Fruit fly (Drosophila melanogaster) whole organism, embryonic: ENCODE results near the gene mRpL10.

Experiments used
- Ada2b ChIP-seq: fragments of 200-800 bp; sonication (Bioruptor generic); IDR thresholded peaks from 2 replicates; pipeline ENCODE4 v1.3.6; 2022; ENCODE audit warnings: missing biosample characterization, missing genetic modification characterization
- BEAF-32 ChIP-seq: fragments of 200-800 bp; sonication (Bioruptor generic); optimal IDR thresholded peaks from 3 replicates; lab custom pipeline; 2017; ENCODE audit warnings: missing biosample characterization, missing genetic modification characterization, mild to moderate bottlenecking, moderate library complexity, missing genetic modification reagents
- CG10321 ChIP-seq: fragments of 200-800 bp; sonication (Bioruptor generic); IDR thresholded peaks from 2 replicates; pipeline ENCODE4 v1.3.6; 2022; ENCODE audit warnings: missing biosample characterization, missing genetic modification characterization
- CG11085 ChIP-seq: fragments of 200-800 bp; sonication (Bioruptor generic); IDR thresholded peaks from 2 replicates; pipeline ENCODE4 v1.3.6; 2022; ENCODE audit warnings: missing biosample characterization, missing genetic modification characterization
- CG13296 ChIP-seq: fragments of 200-800 bp; sonication (Bioruptor generic); optimal IDR thresholded peaks from 3 replicates; lab custom pipeline; 2018; ENCODE audit warnings: missing biosample characterization, mild to moderate bottlenecking, missing genetic modification characterization
- CG14667 ChIP-seq: fragments of 200-800 bp; sonication (Bioruptor generic); IDR thresholded peaks from 2 replicates; pipeline ENCODE4 v1.3.6; 2022; ENCODE audit warnings: missing biosample characterization, missing genetic modification characterization
- CG14965 ChIP-seq: fragments of 200-800 bp; sonication (Bioruptor generic); optimal IDR thresholded peaks from 2 replicates; lab custom pipeline; 2016; ENCODE audit warnings: missing biosample characterization, missing genetic modification characterization, borderline replicate concordance
- CG15696 ChIP-seq: fragments of 200-800 bp; sonication (Bioruptor generic); optimal IDR thresholded peaks from 2 replicates; lab custom pipeline; 2019; ENCODE audit warnings: missing biosample characterization, mild to moderate bottlenecking, missing genetic modification characterization, moderate library complexity
- CG17361 ChIP-seq: fragments of 200-800 bp; sonication (Bioruptor generic); IDR thresholded peaks from 3 replicates; pipeline ENCODE4 v1.3.6; 2022; ENCODE audit warnings: missing biosample characterization, missing genetic modification characterization
- CG17802 ChIP-seq: fragments of 200-800 bp; sonication (Bioruptor generic); optimal IDR thresholded peaks from 2 replicates; lab custom pipeline; 2018; ENCODE audit warnings: missing biosample characterization, mild to moderate bottlenecking, missing genetic modification characterization, moderate library complexity
- CG2129 ChIP-seq: fragments of 200-800 bp; sonication (Bioruptor generic); IDR thresholded peaks from 2 replicates; pipeline ENCODE4 v1.3.6; 2022; ENCODE audit warnings: missing biosample characterization, missing genetic modification characterization; ENCODE audit not compliant: partially characterized antibody
- CG30403 ChIP-seq: fragments of 200-800 bp; sonication (Bioruptor generic); optimal IDR thresholded peaks from 3 replicates; lab custom pipeline; 2016; ENCODE audit warnings: missing biosample characterization, missing genetic modification characterization
- CG3163 ChIP-seq: fragments of 200-800 bp; sonication (Bioruptor generic); optimal IDR thresholded peaks from 3 replicates; lab custom pipeline; 2016; ENCODE audit warnings: missing biosample characterization, missing genetic modification characterization
- CG3838 ChIP-seq: fragments of 200-800 bp; sonication (Bioruptor generic); optimal IDR thresholded peaks from 3 replicates; lab custom pipeline; 2016; ENCODE audit warnings: missing biosample characterization, missing genetic modification characterization
- CG4282 ChIP-seq: fragments of 200-800 bp; sonication (Bioruptor generic); optimal IDR thresholded peaks from 2 replicates; lab custom pipeline; 2016; ENCODE audit warnings: missing biosample characterization, missing genetic modification characterization
- CG4617 ChIP-seq: fragments of 200-800 bp; sonication (Bioruptor generic); optimal IDR thresholded peaks from 3 replicates; lab custom pipeline; 2016; ENCODE audit warnings: missing biosample characterization, missing genetic modification characterization, borderline replicate concordance
- CG4730 ChIP-seq: fragments of 200-800 bp; sonication (Bioruptor generic); IDR thresholded peaks from 2 replicates; pipeline ENCODE4 v1.3.6; 2022; ENCODE audit warnings: missing biosample characterization, missing genetic modification characterization
- CG4820 ChIP-seq: fragments of 200-800 bp; sonication (Bioruptor generic); optimal IDR thresholded peaks from 3 replicates; lab custom pipeline; 2016; ENCODE audit warnings: missing biosample characterization, missing genetic modification characterization
- CG7987 ChIP-seq: fragments of 200-800 bp; sonication (Bioruptor generic); optimal IDR thresholded peaks from 2 replicates; lab custom pipeline; 2018; ENCODE audit warnings: missing biosample characterization, mild to moderate bottlenecking, missing genetic modification characterization, moderate library complexity
- CG8944 ChIP-seq: fragments of 200-800 bp; sonication (Bioruptor generic); optimal IDR thresholded peaks from 3 replicates; lab custom pipeline; 2016; ENCODE audit warnings: missing biosample characterization, missing genetic modification characterization
- CHES-1-like ChIP-seq: fragments of 200-800 bp; sonication (Bioruptor generic); optimal IDR thresholded peaks from 2 replicates; lab custom pipeline; 2016; ENCODE audit warnings: missing biosample characterization, missing genetic modification characterization
- Dbx ChIP-seq: fragments of 200-800 bp; sonication (Bioruptor generic); IDR thresholded peaks from 3 replicates; pipeline ENCODE4 v1.3.6; 2022; ENCODE audit warnings: missing biosample characterization, missing genetic modification characterization
- Dip2 ChIP-seq: fragments of 200-800 bp; sonication (Bioruptor generic); IDR thresholded peaks from 2 replicates; pipeline ENCODE4 v1.3.6; 2022; ENCODE audit warnings: missing biosample characterization, missing genetic modification characterization
- Ets65A ChIP-seq: fragments of 200-800 bp; sonication (Bioruptor generic); peaks from one replicate; lab custom pipeline; 2016; ENCODE audit warnings: missing biosample characterization, missing genetic modification characterization
- Fer2 ChIP-seq: fragments of 200-800 bp; sonication (Bioruptor generic); optimal IDR thresholded peaks from 2 replicates; lab custom pipeline; 2018; ENCODE audit warnings: missing biosample characterization, mild to moderate bottlenecking, missing genetic modification characterization, moderate library complexity
- MESR4 ChIP-seq: fragments of 200-800 bp; sonication (Bioruptor generic); optimal IDR thresholded peaks from 2 replicates; lab custom pipeline; 2018; ENCODE audit warnings: missing biosample characterization, mild to moderate bottlenecking, missing genetic modification characterization, moderate library complexity
- Mes4 ChIP-seq: fragments of 200-800 bp; sonication (Bioruptor generic); optimal IDR thresholded peaks from 2 replicates; lab custom pipeline; 2016; ENCODE audit warnings: missing biosample characterization, missing genetic modification characterization
- Rfx ChIP-seq: fragments of 200-800 bp; sonication (Bioruptor generic); IDR thresholded peaks from 2 replicates; pipeline ENCODE4 v1.3.6; 2022; ENCODE audit warnings: missing biosample characterization, missing genetic modification characterization
- Side ChIP-seq: fragments of 200-800 bp; sonication (Bioruptor generic); optimal IDR thresholded peaks from 2 replicates; lab custom pipeline; 2016; ENCODE audit warnings: missing biosample characterization, missing genetic modification characterization
- Six4 ChIP-seq: fragments of 200-800 bp; sonication (Bioruptor generic); optimal IDR thresholded peaks from 2 replicates; lab custom pipeline; 2016; ENCODE audit warnings: missing biosample characterization, missing genetic modification characterization
- Spps ChIP-seq: fragments of 200-800 bp; sonication (Bioruptor generic); optimal IDR thresholded peaks from 2 replicates; lab custom pipeline; 2018; ENCODE audit warnings: missing biosample characterization, mild to moderate bottlenecking, missing genetic modification characterization
- chinmo ChIP-seq: fragments of 200-800 bp; sonication (Bioruptor generic); IDR thresholded peaks from 4 replicates; pipeline ENCODE4 v1.3.6; 2022; ENCODE audit warnings: missing biosample characterization, missing genetic modification characterization; ENCODE audit not compliant: partially characterized antibody
- crp ChIP-seq, 2 experiments: fragments of 200-800 bp; sonication (Bioruptor generic); optimal IDR thresholded peaks; 2 replicates in 1 of 2; 3 replicates in 1 of 2; lab custom pipeline; 2017; ENCODE audit warnings: missing biosample characterization in 2 of 2, missing genetic modification characterization in 2 of 2, mild to moderate bottlenecking in 1 of 2, moderate library complexity in 1 of 2
- dan ChIP-seq: fragments of 200-800 bp; sonication (Bioruptor generic); IDR thresholded peaks from 2 replicates; pipeline ENCODE4 v1.3.6; 2022; ENCODE audit warnings: missing biosample characterization, missing genetic modification characterization
- dysf ChIP-seq: fragments of 200-800 bp; sonication (Bioruptor generic); IDR thresholded peaks from 3 replicates; pipeline ENCODE4 v1.3.6; 2022; ENCODE audit warnings: missing biosample characterization, missing genetic modification characterization
- ewg ChIP-seq: fragments of 200-800 bp; sonication (Bioruptor generic); optimal IDR thresholded peaks from 3 replicates; lab custom pipeline; 2017; ENCODE audit warnings: mild to moderate bottlenecking, missing biosample characterization, missing genetic modification reagents, missing genetic modification characterization
- fu2 ChIP-seq: fragments of 200-800 bp; sonication (Bioruptor generic); optimal IDR thresholded peaks from 2 replicates; lab custom pipeline; 2016; ENCODE audit warnings: missing biosample characterization, missing genetic modification characterization
- gcm2 ChIP-seq: fragments of 200-800 bp; sonication (Bioruptor generic); optimal IDR thresholded peaks from 2 replicates; lab custom pipeline; 2016; ENCODE audit warnings: missing biosample characterization, missing genetic modification characterization
- gro ChIP-seq: fragments of 200-800 bp; sonication (Bioruptor generic); optimal IDR thresholded peaks from 2 replicates; lab custom pipeline; 2016; ENCODE audit warnings: missing biosample characterization, missing genetic modification characterization
- hb ChIP-seq: fragments of 200-800 bp; sonication (Bioruptor generic); IDR thresholded peaks from 3 replicates; pipeline ENCODE4 v1.3.6; 2022; ENCODE audit warnings: missing biosample characterization, missing genetic modification characterization; ENCODE audit not compliant: partially characterized antibody
- mld ChIP-seq: fragments of 200-800 bp; sonication (Bioruptor generic); IDR thresholded peaks from 3 replicates; pipeline ENCODE4 v1.3.6; 2022; ENCODE audit warnings: missing biosample characterization, missing genetic modification characterization; ENCODE audit not compliant: partially characterized antibody
- odd ChIP-seq: fragments of 200-800 bp; sonication (Bioruptor generic); optimal IDR thresholded peaks from 2 replicates; lab custom pipeline; 2017; ENCODE audit warnings: missing biosample characterization, mild to moderate bottlenecking, missing genetic modification characterization
- pfk ChIP-seq: fragments of 200-800 bp; sonication (Bioruptor generic); optimal IDR thresholded peaks from 2 replicates; lab custom pipeline; 2018; ENCODE audit warnings: missing biosample characterization, mild to moderate bottlenecking, missing genetic modification characterization, moderate library complexity
- repo ChIP-seq: fragments of 200-800 bp; sonication (Bioruptor generic); optimal IDR thresholded peaks from 2 replicates; lab custom pipeline; 2016; ENCODE audit warnings: missing biosample characterization, missing genetic modification characterization
- sna ChIP-seq: fragments of 200-800 bp; sonication (Bioruptor generic); IDR thresholded peaks from 2 replicates; pipeline ENCODE4 v1.3.6; 2022; ENCODE audit warnings: missing biosample characterization, missing genetic modification characterization; ENCODE audit not compliant: partially characterized antibody
- so ChIP-seq: fragments of 200-800 bp; sonication (Bioruptor generic); IDR thresholded peaks from 3 replicates; pipeline ENCODE4 v1.3.6; 2022; ENCODE audit warnings: missing biosample characterization, missing genetic modification characterization
- stwl ChIP-seq: fragments of 200-800 bp; sonication (Bioruptor generic); optimal IDR thresholded peaks from 3 replicates; lab custom pipeline; 2018; ENCODE audit warnings: missing biosample characterization, mild to moderate bottlenecking, missing genetic modification characterization, moderate library complexity
- toy ChIP-seq: fragments of 200-800 bp; sonication (Bioruptor generic); IDR thresholded peaks from 2 replicates; pipeline ENCODE4 v1.3.6; 2022; ENCODE audit warnings: missing biosample characterization, missing genetic modification characterization
- vfl ChIP-seq: fragments of 200-800 bp; sonication (Bioruptor generic); optimal IDR thresholded peaks from 2 replicates; lab custom pipeline; 2016; ENCODE audit warnings: missing biosample characterization, missing genetic modification characterization
- vvl ChIP-seq: fragments of 200-800 bp; sonication (Bioruptor generic); IDR thresholded peaks from 2 replicates; pipeline ENCODE4 v1.3.6; 2022; ENCODE audit warnings: missing biosample characterization, missing genetic modification characterization
- zfh1 ChIP-seq: fragments of 200-800 bp; sonication (Bioruptor generic); IDR thresholded peaks from 3 replicates; pipeline ENCODE4 v1.3.6; 2022; ENCODE audit warnings: missing biosample characterization, missing genetic modification characterization
- zfh2 ChIP-seq: fragments of 200-800 bp; sonication (Bioruptor generic); optimal IDR thresholded peaks from 2 replicates; lab custom pipeline; 2016; ENCODE audit warnings: missing biosample characterization, missing genetic modification characterization

The mRpL10 gene

dm6 chr2L:252174-252573, 48.6 kb downstream of the mRpL10 start, which contains the start of gene Rpp30 (continued):
- TF ChIP-seq Rfx (GFP tag; lab: Robert Waterston, UW): no peak
- no peak for TF ChIP-seq pfk
- TF ChIP-seq so (GFP tag; lab: Robert Waterston, UW): no peak
- no peak for TF ChIP-seq CG8944 (GFP tag; lab: Kevin White, UChicago)
- TF ChIP-seq chinmo (GFP tag; lab: Robert Waterston, UW): no peak
- no peak for TF ChIP-seq CG3838 (GFP tag; lab: Kevin White, UChicago)
- TF ChIP-seq toy (GFP tag; lab: Robert Waterston, UW): no peak
- no peak for TF ChIP-seq odd (GFP tag; lab: Kevin White, UChicago)
- peak; percentile 40 for TF ChIP-seq CG4617 (GFP tag; lab: Kevin White, UChicago)
- no peak for TF ChIP-seq sna (GFP tag; lab: Robert Waterston, UW)
- TF ChIP-seq Mes4: no peak
- peak; percentile 87 for TF ChIP-seq stwl (tag; lab: Kevin White, UChicago)
- no peak for TF ChIP-seq Ets65A (GFP tag; lab: Kevin White, UChicago)
- no peak for TF ChIP-seq CG14667 (GFP tag; lab: Robert Waterston, UW)
- no peak for TF ChIP-seq CG15696 (tag; lab: Kevin White, UChicago)
- no peak for TF ChIP-seq CG17361 (GFP tag; lab: Robert Waterston, UW)
- TF ChIP-seq CG4730 (GFP tag; lab: Robert Waterston, UW): no peak
- TF ChIP-seq dysf (GFP tag; lab: Robert Waterston, UW): no peak
- no peak for TF ChIP-seq crp (GFP tag; optimal IDR thresholded peaks at IDR 0.05; lab: Kevin White, UChicago)
- TF ChIP-seq CG11085: no peak
- TF ChIP-seq CG7987 (GFP tag; lab: Kevin White, UChicago): no peak
- TF ChIP-seq gro (GFP tag; lab: Kevin White, UChicago): peak; percentile 43
- TF ChIP-seq mld (GFP tag; lab: Robert Waterston, UW): no peak
- no peak for TF ChIP-seq repo (GFP tag; lab: Kevin White, UChicago)
- TF ChIP-seq Ada2b (GFP tag; lab: Robert Waterston, UW): no peak
- TF ChIP-seq gcm2 (GFP tag; lab: Kevin White, UChicago): no peak
- TF ChIP-seq MESR4 (GFP tag; lab: Kevin White, UChicago): peak; percentile 45
- no peak for TF ChIP-seq Side (GFP tag; lab: Kevin White, UChicago)
- TF ChIP-seq Six4: no peak
- no peak for TF ChIP-seq CG14965 (GFP tag; lab: Kevin White, UChicago)
- no peak for TF ChIP-seq Spps (tag; lab: Kevin White, UChicago)
- no peak for TF ChIP-seq vvl
- no peak for TF ChIP-seq fu2
- TF ChIP-seq CG10321 (GFP tag; lab: Robert Waterston, UW): no peak
- no peak for TF ChIP-seq CG4282 (GFP tag; lab: Kevin White, UChicago)
- no peak for TF ChIP-seq Dbx (GFP tag; lab: Robert Waterston, UW)
- no peak for TF ChIP-seq hb (GFP tag; lab: Robert Waterston, UW)
- TF ChIP-seq ewg (GFP tag; lab: Kevin White, UChicago): no peak
- TF ChIP-seq Fer2 (tag; lab: Kevin White, UChicago): no peak
- TF ChIP-seq vfl (GFP tag; lab: Kevin White, UChicago): no peak
- no peak for TF ChIP-seq CG17802 (tag; lab: Kevin White, UChicago)
- TF ChIP-seq CG2129 (GFP tag; lab: Robert Waterston, UW): no peak
- TF ChIP-seq CG30403: no peak
- no peak for TF ChIP-seq CG13296 (GFP tag; lab: Kevin White, UChicago)
- no peak for TF ChIP-seq zfh2 (GFP tag; lab: Kevin White, UChicago)
- TF ChIP-seq Dip2 (GFP tag; lab: Robert Waterston, UW): no peak
- no peak for TF ChIP-seq dan (GFP tag; lab: Robert Waterston, UW)
- no peak for TF ChIP-seq zfh1 (GFP tag; lab: Robert Waterston, UW)
- TF ChIP-seq BEAF-32 (GFP tag; lab: Kevin White, UChicago): peak; percentile 31
- no peak for TF ChIP-seq CHES-1-like
- no peak for TF ChIP-seq CG3163 (GFP tag; lab: Kevin White, UChicago)
- TF ChIP-seq CG4820 (GFP tag; lab: Kevin White, UChicago): no peak
